Worm (Caenorhabditis elegans): ENCODE measurements around the gene K07E8.7.

DNA sequence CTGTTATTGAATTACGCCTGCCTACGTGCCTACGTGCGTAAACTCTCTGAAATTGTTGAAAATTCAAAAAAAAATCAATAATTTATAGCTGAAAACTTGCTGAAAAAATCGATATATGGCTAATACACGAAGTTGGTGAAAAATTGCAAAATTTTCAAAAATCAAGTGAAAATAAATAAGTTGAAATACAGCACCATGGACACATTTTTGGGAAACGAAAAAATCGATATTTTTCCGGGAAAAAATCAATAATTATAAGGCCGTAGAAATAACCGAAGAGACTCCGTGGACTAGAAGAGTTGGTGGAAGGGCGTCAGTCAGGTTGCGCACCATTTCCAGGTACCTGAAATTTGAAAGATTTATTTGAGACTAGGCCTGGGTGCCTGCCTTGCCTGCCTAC, 35.5 kb downstream of the K07E8.7 start:
- no peak for TF ChIP-seq gmeb-1 (tag; optimal IDR thresholded peaks at IDR 0.05)
- no peak for TF ChIP-seq nhr-25 (tag; optimal IDR thresholded peaks at IDR 0.05)
- no peak for TF ChIP-seq snpc-4 (tag; optimal IDR thresholded peaks at IDR 0.05)
- no peak for TF ChIP-seq dmd-4 (tag; optimal IDR thresholded peaks at IDR 0.05)
- no peak for TF ChIP-seq unc-55 (GFP tag; optimal IDR thresholded peaks at IDR 0.05)
- TF ChIP-seq ZK546.5 (tag; optimal IDR thresholded peaks at IDR 0.05): no peak
- TF ChIP-seq ama-1 (optimal IDR thresholded peaks at IDR 0.05): no peak
- no peak for TF ChIP-seq lin-13 (GFP tag; optimal IDR thresholded peaks at IDR 0.05)
- no peak for TF ChIP-seq egl-27 (tag; optimal IDR thresholded peaks at IDR 0.05)
- TF ChIP-seq lsy-2 (tag; optimal IDR thresholded peaks at IDR 0.05): no peak
- no peak for TF ChIP-seq lin-11 (tag; optimal IDR thresholded peaks at IDR 0.05)
- no peak for TF ChIP-seq nhr-6 (tag; optimal IDR thresholded peaks at IDR 0.05)
- TF ChIP-seq Y55F3AM.14 (GFP tag; optimal IDR thresholded peaks at IDR 0.05): no peak
- no peak for TF ChIP-seq blmp-1 (tag; optimal IDR thresholded peaks at IDR 0.05; ENCODE audit: insufficient read depth)

Measured in whole organism, L2 larva.